Worm (Caenorhabditis elegans): ENCODE measurements around the gene metl-18.

The metl-18 gene

ce11 chrIII:3389426-3390020, 36.0 kb upstream of the metl-18 start, which contains the start of the genes elmd-1 and hecw-1 (continued):
- TF ChIP-seq nfya-2 (GFP tag; IDR thresholded peaks at IDR 0.05): no peak
- no peak for TF ChIP-seq nhr-27 (tag; optimal IDR thresholded peaks at IDR 0.05)
- peak; percentile 56 for TF ChIP-seq attf-5 (GFP tag; optimal IDR thresholded peaks at IDR 0.05)
- TF ChIP-seq ceh-100 (GFP tag; IDR thresholded peaks at IDR 0.05): 0 out of 2 replicates have a peak, but pooled peaks have one; percentile 29
- peak; percentile 29 for TF ChIP-seq athp-1 (tag; optimal IDR thresholded peaks at IDR 0.05)

- TF ChIP-seq pha-4 (tag; optimal IDR thresholded peaks at IDR 0.05) (no peak), sptf-2 (GFP tag; optimal IDR thresholded peaks at IDR 0.05) (no peak), rpc-1 (optimal IDR thresholded peaks at IDR 0.05) (no peak), rpc-1 (tag; optimal IDR thresholded peaks at IDR 0.05) (no peak), nfya-1 (tag; optimal IDR thresholded peaks at IDR 0.05; ENCODE audit: borderline replicate concordance, insufficient read depth) (no peak), repo-1 (tag; optimal IDR thresholded peaks at IDR 0.05) (no peak), rcor-1 (GFP tag; IDR thresholded peaks at IDR 0.05) (peak; percentile 51), F39B2.1 (GFP tag; IDR thresholded peaks at IDR 0.05) (no peak), nhr-120 (GFP tag; IDR thresholded peaks at IDR 0.05) (no peak), tbx-9 (tag; optimal IDR thresholded peaks at IDR 0.05; ENCODE audit: borderline replicate concordance) (no peak), Y95B8A.8 (GFP tag; IDR thresholded peaks at IDR 0.05) (0 out of 2 replicates have a peak, but pooled peaks have one; percentile 22), ztf-28 (GFP tag; IDR thresholded peaks at IDR 0.05) (no peak), lir-1 (GFP tag; conservative IDR thresholded peaks at IDR 0.05) (no peak), snpc-1.3 (tag; optimal IDR thresholded peaks at IDR 0.05; ENCODE audit: insufficient read depth) (peak; percentile 28), Y53G8AR.9 (GFP tag; conservative IDR thresholded peaks at IDR 0.05) (no peak), snpc-3.4 (tag; optimal IDR thresholded peaks at IDR 0.05) (peak; percentile 65), madf-8 (GFP tag; conservative IDR thresholded peaks at IDR 0.05) (peak; percentile 91), rec-8 (tag; optimal IDR thresholded peaks at IDR 0.05) (no peak), T26A5.8 (tag; optimal IDR thresholded peaks at IDR 0.05) (no peak), attf-6 (GFP tag; IDR thresholded peaks at IDR 0.05) (0 out of 2 replicates have a peak, but pooled peaks have one; percentile 12), ceh-79 (tag; optimal IDR thresholded peaks at IDR 0.05) (no peak), tlf-1 (GFP tag; optimal IDR thresholded peaks at IDR 0.05) (peak; percentile 73), unc-130 (GFP tag; optimal IDR thresholded peaks at IDR 0.05) (no peak), F55B11.4 (tag; optimal IDR thresholded peaks at IDR 0.05; ENCODE audit: borderline replicate concordance, insufficient read depth) (no peak), nhr-80 (tag; optimal IDR thresholded peaks at IDR 0.05) (no peak), ceh-58 (GFP tag; IDR thresholded peaks at IDR 0.05) (no peak), snpc-4 (GFP tag; optimal IDR thresholded peaks at IDR 0.05) (no peak), snpc-4 (tag; optimal IDR thresholded peaks at IDR 0.05) (no peak), hmg-20 (GFP tag; IDR thresholded peaks at IDR 0.05) (no peak), fkh-3 (tag; optimal IDR thresholded peaks at IDR 0.05) (no peak), egrh-3 (GFP tag; IDR thresholded peaks at IDR 0.05) (no peak), cebp-1 (GFP tag; IDR thresholded peaks at IDR 0.05) (no peak), cebp-1 (tag; optimal IDR thresholded peaks at IDR 0.05) (no peak), die-1 (tag; optimal IDR thresholded peaks at IDR 0.05) (no peak), ZK185.1 (tag; optimal IDR thresholded peaks at IDR 0.05; ENCODE audit: poor library complexity, severe bottlenecking) (no peak), let-607 (tag; optimal IDR thresholded peaks at IDR 0.05) (no peak), unc-62 (GFP tag; optimal IDR thresholded peaks at IDR 0.05) (no peak), mcd-1 (GFP tag; IDR thresholded peaks at IDR 0.05) (peak; percentile 71), somi-1 (GFP tag; optimal IDR thresholded peaks at IDR 0.05) (no peak), hlh-26 (GFP tag; conservative IDR thresholded peaks at IDR 0.05) (no peak), let-526 (GFP tag; IDR thresholded peaks at IDR 0.05) (no peak), F52B5.7 (tag; optimal IDR thresholded peaks at IDR 0.05) (no peak)
Observed at ce11 chrIII:3390144-3390543, 35.4 kb upstream of the metl-18 start.
